Fruit fly (Drosophila melanogaster): Measurements from ENCODE around the gene euc.

DNA sequence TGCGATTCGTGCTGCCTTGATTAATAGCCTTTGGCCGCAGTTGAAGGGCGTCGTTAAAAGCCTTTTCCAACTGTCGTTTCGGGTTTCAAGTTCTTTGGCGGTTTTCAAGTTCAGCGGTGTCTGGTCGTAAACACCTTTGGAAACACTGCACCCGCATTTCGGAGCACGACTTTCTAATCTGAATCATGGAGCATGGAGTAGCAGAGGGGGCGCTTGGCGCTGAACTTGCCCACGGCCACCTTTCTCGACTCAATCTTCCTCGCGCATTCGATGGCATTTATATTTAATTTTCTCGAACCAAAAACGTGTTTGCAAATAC lies 11.2 kb upstream of the euc start:
- TF ChIP-seq Crg-1 (GFP tag; optimal IDR thresholded peaks at IDR 0.05) (no peak), CG5204 (GFP tag; optimal IDR thresholded peaks at IDR 0.05) (no peak), kay (GFP tag; ENCODE audit: borderline replicate concordance) (no peak), bab1 (GFP tag; optimal IDR thresholded peaks at IDR 0.05) (no peak), cic (GFP tag; optimal IDR thresholded peaks at IDR 0.05) (no peak), toe (GFP tag; optimal IDR thresholded peaks at IDR 0.05) (no peak), pad (GFP tag; optimal IDR thresholded peaks at IDR 0.05) (no peak), Mnt (GFP tag; optimal IDR thresholded peaks at IDR 0.05) (no peak), CG14711 (tag; optimal IDR thresholded peaks at IDR 0.05) (no peak), tj (GFP tag; optimal IDR thresholded peaks at IDR 0.05) (no peak), CG7101 (tag; optimal IDR thresholded peaks at IDR 0.05) (no peak)
